Fruit fly (Drosophila melanogaster): ENCODE measurements around the gene gammaSnap2.

Gene gammaSnap2

dm6 chr3R:10087206-10087927 lies 33.8 kb downstream of the gammaSnap2 start (continued):
- TF ChIP-seq Bdp1 (GFP tag; optimal IDR thresholded peaks at IDR 0.05) (peak; percentile 63), ind (GFP tag; optimal IDR thresholded peaks at IDR 0.05) (peak; percentile 83), Mrtf (GFP tag; IDR thresholded peaks at IDR 0.05) (no peak), Oaz (GFP tag; IDR thresholded peaks at IDR 0.05) (peak; percentile 46; the same call in 1 of the 2 replicates), slbo (GFP tag; IDR thresholded peaks at IDR 0.05) (peak; percentile 88), Scr (GFP tag; IDR thresholded peaks at IDR 0.05; ENCODE audit: partially characterized antibody) (no peak), luna (GFP tag; optimal IDR thresholded peaks at IDR 0.05) (peak; percentile 35), sd (tag; optimal IDR thresholded peaks at IDR 0.05) (peak; percentile 68), gsb (GFP tag; IDR thresholded peaks at IDR 0.05) (peak; percentile 59), Bgb (GFP tag; IDR thresholded peaks at IDR 0.05; ENCODE audit: partially characterized antibody) (0 out of 2 replicates have a peak, but pooled peaks have one; percentile 13), nerfin-2 (GFP tag; IDR thresholded peaks at IDR 0.05; ENCODE audit: partially characterized antibody) (peak; percentile 56), C15 (GFP tag; IDR thresholded peaks at IDR 0.05) (peak; percentile 59; the same call in 1 of the 3 replicates), btn (GFP tag; optimal IDR thresholded peaks at IDR 0.05) (peak; percentile 21), cwo (GFP tag; optimal IDR thresholded peaks at IDR 0.05) (peak; percentile 66), Usf (GFP tag; optimal IDR thresholded peaks at IDR 0.05) (no peak), sc (optimal IDR thresholded peaks at IDR 0.05) (no peak), sc (GFP tag; optimal IDR thresholded peaks at IDR 0.05) (no peak), CG4404 (GFP tag; IDR thresholded peaks at IDR 0.05) (peak; percentile 28; the same call in 1 of the 2 replicates), ranshi (GFP tag; IDR thresholded peaks at IDR 0.05) (peak; percentile 70; the same call in 1 of the 2 replicates), CG7271 (tag; optimal IDR thresholded peaks at IDR 0.05) (no peak), CG1647 (GFP tag; optimal IDR thresholded peaks at IDR 0.05) (peak; percentile 38), HLHmδ (GFP tag; optimal IDR thresholded peaks at IDR 0.05) (no peak), CG30403 (GFP tag; optimal IDR thresholded peaks at IDR 0.05) (peak; percentile 72), tgo (GFP tag; IDR thresholded peaks at IDR 0.05) (peak; percentile 74), CG6791 (GFP tag; IDR thresholded peaks at IDR 0.05; ENCODE audit: partially characterized antibody) (no peak), CG9876 (GFP tag; optimal IDR thresholded peaks at IDR 0.05) (peak; percentile 65), CG4282 (GFP tag; optimal IDR thresholded peaks at IDR 0.05) (no peak), CG3407 (GFP tag; optimal IDR thresholded peaks at IDR 0.05) (peak; percentile 43), CG2129 (GFP tag; IDR thresholded peaks at IDR 0.05; ENCODE audit: partially characterized antibody) (no peak), CG18476 (GFP tag; optimal IDR thresholded peaks at IDR 0.05) (no peak), Bteb2 (GFP tag; optimal IDR thresholded peaks at IDR 0.05) (peak; percentile 64), Ssrp (tag; optimal IDR thresholded peaks at IDR 0.05) (peak; percentile 44), Hmr (GFP tag; optimal IDR thresholded peaks at IDR 0.05) (peak; percentile 71), Mes4 (GFP tag; optimal IDR thresholded peaks at IDR 0.05) (peak; percentile 53), pum (GFP tag; optimal IDR thresholded peaks at IDR 0.05) (peak; percentile 41), gcm (GFP tag; optimal IDR thresholded peaks at IDR 0.05) (no peak), CG12236 (GFP tag; optimal IDR thresholded peaks at IDR 0.05) (peak; percentile 23), CG7839 (tag; optimal IDR thresholded peaks at IDR 0.05) (peak; percentile 69), CG14860 (GFP tag; IDR thresholded peaks at IDR 0.05; ENCODE audit: partially characterized antibody) (no peak), lmd (GFP tag; IDR thresholded peaks at IDR 0.05) (peak; percentile 78), Sox100B (GFP tag; optimal IDR thresholded peaks at IDR 0.05) (peak; percentile 20), Atf-2 (GFP tag; optimal IDR thresholded peaks at IDR 0.05) (peak; percentile 47), Doc3 (GFP tag; IDR thresholded peaks at IDR 0.05; ENCODE audit: partially characterized antibody) (no peak), ssp (GFP tag; IDR thresholded peaks at IDR 0.05) (peak; percentile 40; the same call in 1 of the 2 replicates), stc (GFP tag; IDR thresholded peaks at IDR 0.05) (peak; percentile 76), CG12391 (tag; optimal IDR thresholded peaks at IDR 0.05) (peak; percentile 43), dm (GFP tag; optimal IDR thresholded peaks at IDR 0.05) (peak; percentile 32), ATbp (GFP tag; optimal IDR thresholded peaks at IDR 0.05) (peak; percentile 60), unpg (GFP tag; optimal IDR thresholded peaks at IDR 0.05) (peak; percentile 56)

Data from whole organism, embryonic.